Fruit fly (Drosophila melanogaster): Measurements from ENCODE around the gene Sems.

Sems gene

dm6 chr3L:20986929-20987363 lies 30.4 kb upstream of the Sems start:
- TF ChIP-seq CG14655 (GFP tag; optimal IDR thresholded peaks at IDR 0.05): peak; percentile 88
- TF ChIP-seq CG17806 (tag; optimal IDR thresholded peaks at IDR 0.05): peak; percentile 83
- peak; percentile 87 for TF ChIP-seq D1 (tag; optimal IDR thresholded peaks at IDR 0.05)
- peak; percentile 85 for TF ChIP-seq CG15710 (tag; optimal IDR thresholded peaks at IDR 0.05)
- no peak for TF ChIP-seq Pif1B (GFP tag; optimal IDR thresholded peaks at IDR 0.05)
- peak; percentile 80 for TF ChIP-seq CG34367 (tag; optimal IDR thresholded peaks at IDR 0.05)
- peak; percentile 91 for TF ChIP-seq CG8159 (tag; optimal IDR thresholded peaks at IDR 0.05)
- TF ChIP-seq CG32121 (GFP tag; IDR thresholded peaks at IDR 0.05): 0 out of 2 replicates have a peak, but pooled peaks have one; percentile 16
- TF ChIP-seq Pif1A (GFP tag; optimal IDR thresholded peaks at IDR 0.05): peak; percentile 22
- TF ChIP-seq CG13204 (GFP tag; optimal IDR thresholded peaks at IDR 0.05): no peak
- TF ChIP-seq fd96Ca (GFP tag; IDR thresholded peaks at IDR 0.05): no peak
- peak; percentile 90 for TF ChIP-seq CG9948 (tag; optimal IDR thresholded peaks at IDR 0.05)
- peak; percentile 81 for TF ChIP-seq CG8301 (tag; optimal IDR thresholded peaks at IDR 0.05)
- TF ChIP-seq CG4496 (GFP tag; IDR thresholded peaks at IDR 0.05): peak; percentile 47; the same call in 1 of the 3 replicates
- TF ChIP-seq Snoo (tag; optimal IDR thresholded peaks at IDR 0.05): peak; percentile 59
- peak; percentile 24; the same call in 1 of the 2 replicates for TF ChIP-seq CG12605 (GFP tag; IDR thresholded peaks at IDR 0.05)
- no peak; the same call in 1 of the 2 replicates for TF ChIP-seq rn (GFP tag; IDR thresholded peaks at IDR 0.05)

dm6 chr3L:20984414-20985208 lies 28.1 kb upstream of the Sems start:
- no peak for TF ChIP-seq D1 (tag; optimal IDR thresholded peaks at IDR 0.05)
- TF ChIP-seq CG4496 (GFP tag; IDR thresholded peaks at IDR 0.05): no peak
- peak; percentile 38 for TF ChIP-seq CG13204 (GFP tag; optimal IDR thresholded peaks at IDR 0.05)
- TF ChIP-seq Snoo (tag; optimal IDR thresholded peaks at IDR 0.05): no peak
- TF ChIP-seq Pif1B (GFP tag; optimal IDR thresholded peaks at IDR 0.05): no peak
- TF ChIP-seq CG34367 (tag; optimal IDR thresholded peaks at IDR 0.05): no peak
- TF ChIP-seq CG15710 (tag; optimal IDR thresholded peaks at IDR 0.05): no peak
- TF ChIP-seq fd96Ca (GFP tag; IDR thresholded peaks at IDR 0.05): no peak
- TF ChIP-seq EcR (GFP tag; optimal IDR thresholded peaks at IDR 0.05): peak; percentile 34

dm6 chr3L:20983309-20983708 lies 26.8 kb upstream of the Sems start:
- TF ChIP-seq CG8301 (tag; optimal IDR thresholded peaks at IDR 0.05) (peak; percentile 68), EcR (GFP tag; optimal IDR thresholded peaks at IDR 0.05) (no peak), CG32121 (GFP tag; IDR thresholded peaks at IDR 0.05) (no peak), Pif1B (GFP tag; optimal IDR thresholded peaks at IDR 0.05) (peak; percentile 37), CG14655 (GFP tag; optimal IDR thresholded peaks at IDR 0.05) (peak; percentile 76), CG13204 (GFP tag; optimal IDR thresholded peaks at IDR 0.05) (no peak), Snoo (tag; optimal IDR thresholded peaks at IDR 0.05) (no peak), CG9948 (tag; optimal IDR thresholded peaks at IDR 0.05) (peak; percentile 53), rn (GFP tag; IDR thresholded peaks at IDR 0.05) (no peak), CG10348 (GFP tag; IDR thresholded peaks at IDR 0.05) (no peak), Pif1A (GFP tag; optimal IDR thresholded peaks at IDR 0.05) (peak; percentile 41), CG4496 (GFP tag; IDR thresholded peaks at IDR 0.05) (peak; percentile 42; the same call in 1 of the 3 replicates), Ets98B (GFP tag; IDR thresholded peaks at IDR 0.05) (no peak), D1 (tag; optimal IDR thresholded peaks at IDR 0.05) (no peak), CG12605 (GFP tag; IDR thresholded peaks at IDR 0.05) (no peak), CG34367 (tag; optimal IDR thresholded peaks at IDR 0.05) (no peak), CG8159 (tag; optimal IDR thresholded peaks at IDR 0.05) (peak; percentile 38), CG17806 (tag; optimal IDR thresholded peaks at IDR 0.05) (peak; percentile 39), CG15710 (tag; optimal IDR thresholded peaks at IDR 0.05) (peak; percentile 9), gl (tag; optimal IDR thresholded peaks at IDR 0.05) (no peak), fd96Ca (GFP tag; IDR thresholded peaks at IDR 0.05) (no peak)

- TF ChIP-seq CG8301 (tag; optimal IDR thresholded peaks at IDR 0.05) (peak; percentile 24), CG9948 (tag; optimal IDR thresholded peaks at IDR 0.05) (no peak), CG14655 (GFP tag; optimal IDR thresholded peaks at IDR 0.05) (peak; percentile 55)
Observed at dm6 chr3L:20982544-20982943, 26.0 kb upstream of the Sems start.

- TF ChIP-seq Snoo (tag; optimal IDR thresholded peaks at IDR 0.05) (no peak), CG32121 (GFP tag; IDR thresholded peaks at IDR 0.05) (no peak), CG8301 (tag; optimal IDR thresholded peaks at IDR 0.05) (peak; percentile 42), CG4496 (GFP tag; IDR thresholded peaks at IDR 0.05) (no peak), fd96Ca (GFP tag; IDR thresholded peaks at IDR 0.05) (no peak), gl (tag; optimal IDR thresholded peaks at IDR 0.05) (no peak), CG10348 (GFP tag; IDR thresholded peaks at IDR 0.05) (no peak), Pif1A (GFP tag; optimal IDR thresholded peaks at IDR 0.05) (peak; percentile 2), CG8159 (tag; optimal IDR thresholded peaks at IDR 0.05) (peak; percentile 26), CG15710 (tag; optimal IDR thresholded peaks at IDR 0.05) (peak; percentile 8), CG13204 (GFP tag; optimal IDR thresholded peaks at IDR 0.05) (no peak), rn (GFP tag; IDR thresholded peaks at IDR 0.05) (0 out of 2 replicates have a peak, but pooled peaks have one; percentile 17), D1 (tag; optimal IDR thresholded peaks at IDR 0.05) (no peak), CG14655 (GFP tag; optimal IDR thresholded peaks at IDR 0.05) (peak; percentile 55), Ets98B (GFP tag; IDR thresholded peaks at IDR 0.05) (no peak), Pif1B (GFP tag; optimal IDR thresholded peaks at IDR 0.05) (peak; percentile 18), CG34367 (tag; optimal IDR thresholded peaks at IDR 0.05) (no peak), CG17806 (tag; optimal IDR thresholded peaks at IDR 0.05) (peak; percentile 26), CG9948 (tag; optimal IDR thresholded peaks at IDR 0.05) (peak; percentile 30), EcR (GFP tag; optimal IDR thresholded peaks at IDR 0.05) (no peak), CG12605 (GFP tag; IDR thresholded peaks at IDR 0.05) (no peak)
Observed at dm6 chr3L:20981724-20982123, 25.2 kb upstream of the Sems start.
